Worm (Caenorhabditis elegans) whole organism, L4 larva: Measurements from ENCODE around the gene bca-1.

Source experiments
- F10B5.3 ChIP-seq: sonication (generic microtip); optimal IDR thresholded peaks from 2 replicates; lab custom pipeline; 2016; ENCODE audit warnings: mild to moderate bottlenecking, missing genetic modification characterization, missing compliant biosample characterization
- F26F4.8 ChIP-seq: fragments of 200-800 bp; sonication (Bioruptor generic); conservative IDR thresholded peaks from 2 replicates; pipeline ENCODE4 v1.3.6; 2022; ENCODE audit warnings: missing genetic modification characterization, missing compliant biosample characterization
- F49E8.2 ChIP-seq: sonication (generic microtip); optimal IDR thresholded peaks from 2 replicates; lab custom pipeline; 2016; ENCODE audit warnings: missing compliant biosample characterization, mild to moderate bottlenecking, missing genetic modification characterization, borderline replicate concordance
- R02D3.7 ChIP-seq: fragments of 150-350 bp; sonication (generic microtip); optimal IDR thresholded peaks from 3 replicates; lab custom pipeline; 2014; ENCODE audit warnings: missing biosample characterization, missing genetic modification characterization
- Y105C5A.15 ChIP-seq: fragments of 200-800 bp; sonication (Bioruptor generic); IDR thresholded peaks from 2 replicates; pipeline ENCODE4 v1.3.6; 2022; ENCODE audit warnings: missing genetic modification characterization, missing compliant biosample characterization
- aha-1 ChIP-seq: fragments of 150-350 bp; peaks from one replicate; lab custom pipeline; 2014; ENCODE audit warnings: missing biosample characterization, missing genetic modification characterization
- aly-2 ChIP-seq: sonication (generic microtip); optimal IDR thresholded peaks from 2 replicates; lab custom pipeline; 2018; ENCODE audit warnings: missing biosample characterization, missing genetic modification characterization
- attf-4 ChIP-seq: sonication (generic microtip); optimal IDR thresholded peaks from 3 replicates; lab custom pipeline; 2017; ENCODE audit warnings: missing biosample characterization, missing genetic modification characterization
- ces-1 ChIP-seq: fragments of 150-350 bp; sonication (generic microtip); optimal IDR thresholded peaks from 4 replicates; lab custom pipeline; 2014; ENCODE audit warnings: missing biosample characterization, missing genetic modification reagents, missing genetic modification characterization
- cey-2 ChIP-seq: sonication (generic microtip); optimal IDR thresholded peaks from 3 replicates; lab custom pipeline; 2017; ENCODE audit warnings: missing genetic modification characterization, mild to moderate bottlenecking, missing compliant biosample characterization, antibody characterized with exemption, borderline replicate concordance; ENCODE audit not compliant: insufficient read depth
- daf-12 ChIP-seq: fragments of 150-350 bp; optimal IDR thresholded peaks from 2 replicates; lab custom pipeline; 2014; ENCODE audit warnings: missing biosample characterization, missing genetic modification reagents, missing genetic modification characterization
- daf-16 ChIP-seq, 3 experiments: sonication (generic microtip); optimal IDR thresholded peaks; 2 replicates each; lab custom pipeline; 2016 to 2017; ENCODE audit warnings: missing genetic modification characterization in 3 of 3, missing genetic modification reagents in 3 of 3, mild to moderate bottlenecking in 2 of 3, missing compliant biosample characterization in 2 of 3, missing biosample characterization in 1 of 3, moderate library complexity in 1 of 3
- dmd-6 ChIP-seq: fragments of 200-800 bp; sonication (Bioruptor generic); IDR thresholded peaks from 2 replicates; pipeline ENCODE4 v1.3.6; 2022; ENCODE audit warnings: missing genetic modification reagents, missing genetic modification characterization, missing compliant biosample characterization
- dmd-9 ChIP-seq: fragments of 200-800 bp; sonication (Bioruptor generic); IDR thresholded peaks from 2 replicates; pipeline ENCODE4 v1.3.6; 2022; ENCODE audit warnings: missing genetic modification reagents, missing genetic modification characterization, missing compliant biosample characterization
- dve-1 ChIP-seq: sonication (generic microtip); optimal IDR thresholded peaks from 2 replicates; lab custom pipeline; 2017; ENCODE audit warnings: antibody characterized with exemption, mild to moderate bottlenecking, missing genetic modification characterization, missing compliant biosample characterization; ENCODE audit not compliant: insufficient read depth
- fkh-10 ChIP-seq: fragments of 150-350 bp; optimal IDR thresholded peaks from 2 replicates; lab custom pipeline; 2014; ENCODE audit warnings: missing biosample characterization, missing genetic modification reagents, missing genetic modification characterization
- hif-1 ChIP-seq, 2 experiments: sonication (generic microtip); optimal IDR thresholded peaks; 2 replicates each; lab custom pipeline; 2016 to 2017; ENCODE audit warnings: missing compliant biosample characterization in 2 of 2, missing genetic modification characterization in 2 of 2, missing genetic modification reagents in 2 of 2, missing genotype in 2 of 2, mild to moderate bottlenecking in 1 of 2
- lin-1 ChIP-seq: fragments of 200-800 bp; sonication (Bioruptor generic); IDR thresholded peaks from 2 replicates; pipeline ENCODE4 v1.3.6; 2022; ENCODE audit warnings: missing genetic modification reagents, missing genetic modification characterization, missing compliant biosample characterization
- lin-13 ChIP-seq: fragments of 150-350 bp; optimal IDR thresholded peaks from 2 replicates; lab custom pipeline; 2014; ENCODE audit warnings: missing biosample characterization, missing genetic modification reagents, missing genetic modification characterization
- lin-29 ChIP-seq: fragments of 200-800 bp; sonication (Bioruptor generic); IDR thresholded peaks from 2 replicates; pipeline ENCODE4 v1.3.6; 2022; ENCODE audit warnings: missing genetic modification reagents, missing genetic modification characterization, missing compliant biosample characterization
- lin-39 ChIP-seq: fragments of 150-350 bp; optimal IDR thresholded peaks from 2 replicates; lab custom pipeline; 2014; ENCODE audit warnings: missing biosample characterization, missing genetic modification reagents, missing genetic modification characterization
- lsy-2 ChIP-seq, 2 experiments: fragments of 150-350 bp in 1 of 2; sonication (generic microtip) in 1 of 2; optimal IDR thresholded peaks; 2 replicates each; lab custom pipeline; 2014 to 2017; ENCODE audit warnings: missing biosample characterization in 2 of 2, missing genetic modification characterization in 2 of 2
- mes-2 ChIP-seq: sonication (generic microtip); optimal IDR thresholded peaks from 2 replicates; lab custom pipeline; 2016; ENCODE audit warnings: missing genotype, mild to moderate bottlenecking, missing genetic modification characterization, missing compliant biosample characterization; ENCODE audit not compliant: poor library complexity, severe bottlenecking
- nhr-11 ChIP-seq: fragments of 150-350 bp; optimal IDR thresholded peaks from 2 replicates; lab custom pipeline; 2014; ENCODE audit warnings: missing biosample characterization, missing genetic modification characterization
- nhr-111 ChIP-seq: fragments of 200-800 bp; sonication (Bioruptor generic); optimal IDR thresholded peaks from 2 replicates; lab custom pipeline; 2018; ENCODE audit warnings: mild to moderate bottlenecking, missing genetic modification characterization, missing compliant biosample characterization
- nhr-28 ChIP-seq: fragments of 150-350 bp; optimal IDR thresholded peaks from 2 replicates; lab custom pipeline; 2014; ENCODE audit warnings: missing biosample characterization, missing genetic modification characterization
- nhr-6 ChIP-seq: fragments of 150-350 bp; optimal IDR thresholded peaks from 2 replicates; lab custom pipeline; 2014; ENCODE audit warnings: missing biosample characterization, missing genetic modification characterization
- pha-4 ChIP-seq, 2 experiments: fragments of 150-350 bp in 1 of 2; fragments of 200-800 bp in 1 of 2; sonication (Bioruptor generic) in 1 of 2; IDR thresholded peaks in 1 of 2; optimal IDR thresholded peaks in 1 of 2; 2 replicates each; pipeline versions ENCODE4 v1.3.6 to Lab custom; 2014 to 2022; ENCODE audit warnings: missing genetic modification characterization in 2 of 2, missing genetic modification reagents in 2 of 2, missing biosample characterization in 1 of 2, missing compliant biosample characterization in 1 of 2
- tra-1 ChIP-seq: fragments of 200-800 bp; sonication (Bioruptor generic); IDR thresholded peaks from 2 replicates; pipeline ENCODE4 v1.3.6; 2022; ENCODE audit warnings: missing genetic modification reagents, missing genetic modification characterization, missing compliant biosample characterization
- unc-39 ChIP-seq: sonication (generic microtip); optimal IDR thresholded peaks from 2 replicates; lab custom pipeline; 2017; ENCODE audit warnings: missing biosample characterization, missing genetic modification characterization
- unc-62 ChIP-seq, 3 experiments: fragments of 150-350 bp in 1 of 3; sonication (generic microtip); optimal IDR thresholded peaks in 2 of 3; peaks in 1 of 3; 1 replicate in 1 of 3; 2 replicates in 2 of 3; lab custom pipeline; 2014 to 2017; ENCODE audit warnings: missing biosample characterization in 3 of 3, missing genetic modification characterization in 3 of 3, missing genetic modification reagents in 3 of 3, missing genotype in 1 of 3
- zag-1 ChIP-seq: fragments of 150-350 bp; optimal IDR thresholded peaks from 2 replicates; lab custom pipeline; 2014; ENCODE audit warnings: missing biosample characterization, missing genetic modification characterization
- zip-11 ChIP-seq: fragments of 200-800 bp; sonication (Bioruptor generic); IDR thresholded peaks from 2 replicates; pipeline ENCODE4 v1.3.6; 2022; ENCODE audit warnings: missing genetic modification characterization, missing compliant biosample characterization

The bca-1 gene

ce11 chrX:6248778-6249658 lies 44.5 kb upstream of the bca-1 start (continued):
- no peak for TF ChIP-seq pha-4 (GFP tag; IDR thresholded peaks at IDR 0.05; lab: Robert Waterston, UW)
- TF ChIP-seq pha-4 (tag; optimal IDR thresholded peaks at IDR 0.05; lab: Kevin White, UChicago), result no peak
- TF ChIP-seq nhr-11 (tag; lab: Kevin White, UChicago), result no peak
- no peak for TF ChIP-seq nhr-111 (GFP tag; lab: Kevin White, UChicago)
- TF ChIP-seq unc-62 (GFP tag; optimal IDR thresholded peaks at IDR 0.05 in 1 of 2; lab: Kevin White, UChicago), result no peak
- TF ChIP-seq unc-62 (tag; optimal IDR thresholded peaks at IDR 0.05; lab: Kevin White, UChicago), result no peak
- peak; percentile 52 for TF ChIP-seq dmd-6 (GFP tag; lab: Robert Waterston, UW)
- TF ChIP-seq, all 104 proteins: peak for 7

- no peak for TF ChIP-seq R02D3.7 (tag; lab: Kevin White, UChicago)
- no peak for TF ChIP-seq lin-1
- TF ChIP-seq ces-1 (GFP tag; lab: Kevin White, UChicago), result peak; percentile 77
- TF ChIP-seq unc-62 (GFP tag; optimal IDR thresholded peaks at IDR 0.05 in 1 of 2; lab: Kevin White, UChicago), result peak in 1 of 2 experiments; percentile 12
- TF ChIP-seq unc-62 (tag; optimal IDR thresholded peaks at IDR 0.05; lab: Kevin White, UChicago), result no peak
- TF ChIP-seq lsy-2 (tag; optimal IDR thresholded peaks at IDR 0.05; lab: Kevin White, UChicago), result peak in 1 of 2 experiments; percentile 20
- no peak for TF ChIP-seq lin-13 (GFP tag; lab: Kevin White, UChicago)
- no peak for TF ChIP-seq F26F4.8 (GFP tag; lab: Robert Waterston, UW)
- TF ChIP-seq zag-1 (tag; lab: Kevin White, UChicago), result no peak
- peak; percentile 62 for TF ChIP-seq aha-1 (tag; lab: Kevin White, UChicago)
- no peak for TF ChIP-seq zip-11 (GFP tag; lab: Robert Waterston, UW)
- TF ChIP-seq mes-2 (tag; lab: Kevin White, UChicago), result no peak
These were observed 43.3 kb upstream of the bca-1 start for ce11 chrX:6247869-6248268.

ce11 chrX:6247013-6247412 lies 42.5 kb upstream of the bca-1 start:
- TF ChIP-seq F49E8.2 (no peak), fkh-10 (GFP tag; lab: Kevin White, UChicago) (no peak), Y105C5A.15 (no peak), aly-2 (tag; lab: Kevin White, UChicago) (no peak), lin-29 (no peak), unc-39 (tag; lab: Kevin White, UChicago) (no peak), lin-39 (no peak), dmd-9 (no peak), tra-1 (no peak), F10B5.3 (tag; lab: Kevin White, UChicago) (no peak), hif-1 (tag; optimal IDR thresholded peaks at IDR 0.05; lab: Kevin White, UChicago) (no peak), cey-2 (tag; lab: Kevin White, UChicago) (no peak), attf-4 (no peak), daf-12 (tag; lab: Kevin White, UChicago) (no peak), lin-13 (GFP tag; lab: Kevin White, UChicago) (no peak)

ce11 chrX:6245499-6245898 lies 41.0 kb upstream of the bca-1 start:
- no peak for TF ChIP-seq nhr-28 (tag; lab: Kevin White, UChicago)
- peak; percentile 13 for TF ChIP-seq nhr-6
- TF ChIP-seq dmd-6 (GFP tag; lab: Robert Waterston, UW), result no peak
- TF ChIP-seq daf-16 (GFP tag; optimal IDR thresholded peaks at IDR 0.05; lab: Kevin White, UChicago), result no peak
- peak; percentile 2 for TF ChIP-seq daf-16 (tag; optimal IDR thresholded peaks at IDR 0.05; lab: Kevin White, UChicago)
- peak in 1 of 2 experiments; percentile 12 for TF ChIP-seq lsy-2 (tag; optimal IDR thresholded peaks at IDR 0.05; lab: Kevin White, UChicago)
- peak; percentile 73 for TF ChIP-seq aha-1 (tag; lab: Kevin White, UChicago)
- no peak for TF ChIP-seq mes-2 (tag; lab: Kevin White, UChicago)
- TF ChIP-seq dve-1 (tag; lab: Kevin White, UChicago), result peak; percentile 41
- no peak for TF ChIP-seq zag-1 (tag; lab: Kevin White, UChicago)
- TF ChIP-seq, all 104 proteins: peak for 5
